Worm (Caenorhabditis elegans): ENCODE results near the gene F19B10.3.

F19B10.3 gene

ce11 chrII:3699591-3699990, 35.0 kb downstream of the F19B10.3 start, which contains the start of gene srx-104:
TSS of gene srx-104 (minus strand) at chrII:3699691.
- TF ChIP-seq ham-2 (GFP tag; optimal IDR thresholded peaks at IDR 0.05) (no peak), nhr-2 (tag; optimal IDR thresholded peaks at IDR 0.05) (no peak), mep-1 (tag; optimal IDR thresholded peaks at IDR 0.05) (no peak), nhr-28 (tag; optimal IDR thresholded peaks at IDR 0.05) (no peak), mab-5 (tag; optimal IDR thresholded peaks at IDR 0.05) (no peak), hlh-1 (tag; optimal IDR thresholded peaks at IDR 0.05) (no peak), lsy-2 (tag; optimal IDR thresholded peaks at IDR 0.05) (no peak), ceh-39 (tag; optimal IDR thresholded peaks at IDR 0.05) (no peak), elt-3 (tag; optimal IDR thresholded peaks at IDR 0.05) (no peak), sptf-1 (tag; optimal IDR thresholded peaks at IDR 0.05) (no peak), ztf-11 (tag; optimal IDR thresholded peaks at IDR 0.05) (no peak), flh-1 (GFP tag; optimal IDR thresholded peaks at IDR 0.05) (no peak), tbx-8 (GFP tag; optimal IDR thresholded peaks at IDR 0.05) (no peak)

DNA sequence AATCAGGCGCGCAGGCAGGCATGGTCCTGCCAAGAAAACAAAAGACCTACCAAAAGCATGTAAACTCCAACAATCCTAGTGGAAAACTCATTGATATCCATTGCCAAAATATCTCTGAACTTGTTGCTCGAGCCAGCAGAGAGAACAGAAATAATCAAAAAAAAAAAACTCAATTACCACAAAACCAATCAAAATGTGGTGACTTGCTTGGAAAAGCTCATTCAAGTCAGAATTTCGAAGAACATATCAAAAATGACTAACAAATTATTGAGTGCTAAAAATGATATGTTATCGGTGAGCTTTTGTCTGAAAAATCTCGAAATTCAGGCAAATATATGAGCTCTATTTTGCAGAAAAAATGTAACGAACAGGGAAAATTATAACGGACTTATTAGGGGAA, 36.7 kb downstream of the F19B10.3 start, which contains the start of gene srx-105:
Gene srx-105, minus strand, starts transcription at position 101 of the 400 bp plus-strand sequence.
- TF ChIP-seq ces-1 (GFP tag; optimal IDR thresholded peaks at IDR 0.05): no peak
- no peak for TF ChIP-seq lin-13 (tag; optimal IDR thresholded peaks at IDR 0.05)
- TF ChIP-seq M03D4.4 (tag; optimal IDR thresholded peaks at IDR 0.05): no peak
- no peak for TF ChIP-seq blmp-1 (tag; optimal IDR thresholded peaks at IDR 0.05)
- no peak for TF ChIP-seq unc-62 (GFP tag; optimal IDR thresholded peaks at IDR 0.05)
- TF ChIP-seq mab-5 (tag; optimal IDR thresholded peaks at IDR 0.05): no peak
- no peak for TF ChIP-seq ztf-11 (tag; optimal IDR thresholded peaks at IDR 0.05)
- no peak for TF ChIP-seq nhr-12 (tag; optimal IDR thresholded peaks at IDR 0.05)
- no peak for TF ChIP-seq sem-2 (GFP tag; optimal IDR thresholded peaks at IDR 0.05)
- no peak for TF ChIP-seq nhr-28 (tag; optimal IDR thresholded peaks at IDR 0.05)
- no peak for TF ChIP-seq lin-32 (GFP tag; optimal IDR thresholded peaks at IDR 0.05)
- no peak for TF ChIP-seq unc-39 (tag; optimal IDR thresholded peaks at IDR 0.05)
- no peak for TF ChIP-seq ceh-43 (GFP tag; optimal IDR thresholded peaks at IDR 0.05)
- TF ChIP-seq pha-4 (tag; optimal IDR thresholded peaks at IDR 0.05): no peak
- no peak for TF ChIP-seq elt-3 (tag; optimal IDR thresholded peaks at IDR 0.05)

DNA sequence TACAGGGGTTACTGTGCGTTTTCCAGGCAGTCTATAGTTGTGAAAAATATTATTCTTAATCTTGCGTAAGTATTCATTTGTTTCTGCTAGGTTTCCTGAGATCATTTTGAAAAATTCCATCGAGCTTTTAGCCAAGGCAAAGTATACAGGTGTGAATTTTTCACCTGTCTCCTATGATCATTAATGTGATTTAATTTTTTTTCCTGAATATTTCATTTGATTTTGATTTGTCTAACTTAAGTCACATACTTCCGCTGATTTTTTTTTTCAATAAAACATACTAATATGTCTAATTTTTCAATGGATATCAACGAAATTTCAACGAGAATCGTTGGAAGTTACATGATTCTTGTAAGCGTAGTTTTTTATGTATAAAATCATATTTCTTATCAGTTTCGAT, 40.8 kb downstream of the F19B10.3 start, which contains the start of gene srx-108:
Gene srx-108, plus strand, starts transcription at position 301 of the 400 bp plus-strand sequence.
- TF ChIP-seq snpc-4 (tag; optimal IDR thresholded peaks at IDR 0.05) (no peak), nhr-2 (tag; optimal IDR thresholded peaks at IDR 0.05) (no peak), nhr-76 (tag; optimal IDR thresholded peaks at IDR 0.05) (no peak), M03D4.4 (tag; optimal IDR thresholded peaks at IDR 0.05) (no peak), elt-3 (tag; optimal IDR thresholded peaks at IDR 0.05) (no peak), lin-32 (GFP tag; optimal IDR thresholded peaks at IDR 0.05) (no peak), lin-13 (tag; optimal IDR thresholded peaks at IDR 0.05) (no peak), zip-8 (tag; optimal IDR thresholded peaks at IDR 0.05) (no peak)

ce11 chrII:3709255-3709654, 44.7 kb downstream of the F19B10.3 start, which contains the start of gene srx-110:
TSS of gene srx-110 (plus strand) at chrII:3709555.
- no peak for TF ChIP-seq flh-1 (GFP tag; optimal IDR thresholded peaks at IDR 0.05)
- TF ChIP-seq drap-1 (GFP tag; optimal IDR thresholded peaks at IDR 0.05): no peak
- no peak for TF ChIP-seq snpc-4 (tag; optimal IDR thresholded peaks at IDR 0.05)
- no peak for TF ChIP-seq nhr-12 (tag; optimal IDR thresholded peaks at IDR 0.05)
- TF ChIP-seq nhr-237 (tag; optimal IDR thresholded peaks at IDR 0.05): no peak
- no peak for TF ChIP-seq bed-3 (GFP tag; optimal IDR thresholded peaks at IDR 0.05)
- TF ChIP-seq unc-39 (tag; optimal IDR thresholded peaks at IDR 0.05): no peak
- TF ChIP-seq nhr-2 (tag; optimal IDR thresholded peaks at IDR 0.05): no peak
- TF ChIP-seq ztf-11 (tag; optimal IDR thresholded peaks at IDR 0.05): no peak
- TF ChIP-seq M03D4.4 (tag; optimal IDR thresholded peaks at IDR 0.05): no peak
- TF ChIP-seq tbx-8 (GFP tag; optimal IDR thresholded peaks at IDR 0.05): no peak
- TF ChIP-seq unc-62 (GFP tag; optimal IDR thresholded peaks at IDR 0.05): no peak
- TF ChIP-seq lin-13 (tag; optimal IDR thresholded peaks at IDR 0.05): no peak
- TF ChIP-seq ceh-83 (GFP tag; optimal IDR thresholded peaks at IDR 0.05): no peak
- TF ChIP-seq elt-1 (tag; optimal IDR thresholded peaks at IDR 0.05; ENCODE audit: borderline replicate concordance, insufficient read depth): no peak
- TF ChIP-seq lsy-2 (tag; optimal IDR thresholded peaks at IDR 0.05): no peak
- no peak for TF ChIP-seq cnd-1 (tag; optimal IDR thresholded peaks at IDR 0.05)
- TF ChIP-seq mab-5 (tag; optimal IDR thresholded peaks at IDR 0.05): no peak

DNA sequence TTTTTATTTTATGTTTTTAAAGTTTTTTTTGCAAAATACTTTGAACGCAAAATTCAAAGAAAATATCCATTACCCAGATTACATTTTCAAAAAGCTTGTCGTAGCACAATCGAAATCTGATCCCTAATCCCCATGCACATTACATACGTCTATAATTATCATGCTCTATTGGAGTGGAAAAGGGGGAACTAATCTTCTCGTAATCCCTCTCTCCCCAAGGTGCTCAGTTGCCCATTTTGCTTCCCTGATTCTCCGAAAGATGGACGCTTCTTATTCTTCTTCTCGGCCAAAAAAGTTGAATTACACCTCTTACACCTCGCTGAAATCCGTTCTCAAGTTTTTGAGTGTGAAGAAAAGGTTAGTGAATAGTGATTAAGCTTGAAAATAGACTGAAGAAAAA, 46.5 kb downstream of the F19B10.3 start, which contains the start of gene fbxc-53:
Gene fbxc-53, plus strand, starts transcription at position 245 of the 400 bp plus-strand sequence.
- TF ChIP-seq ztf-11 (tag; optimal IDR thresholded peaks at IDR 0.05) (no peak), sptf-1 (tag; optimal IDR thresholded peaks at IDR 0.05) (no peak), ceh-39 (tag; optimal IDR thresholded peaks at IDR 0.05) (no peak), nhr-12 (tag; optimal IDR thresholded peaks at IDR 0.05) (no peak), lsy-2 (tag; optimal IDR thresholded peaks at IDR 0.05) (no peak), unc-39 (tag; optimal IDR thresholded peaks at IDR 0.05) (no peak), unc-62 (GFP tag; optimal IDR thresholded peaks at IDR 0.05) (no peak), nhr-76 (tag; optimal IDR thresholded peaks at IDR 0.05) (no peak)
